Fruit fly (Drosophila melanogaster) whole organism, wandering third instar larva: ENCODE results near the gene CG14417.

Source experiments
- Abd-B ChIP-seq: fragments of >200 bp; optimal IDR thresholded peaks from 2 replicates; lab custom pipeline; 2017; ENCODE audit warnings: missing biosample characterization, missing genetic modification characterization
- CG32264 ChIP-seq: fragments of 200-800 bp; sonication (Bioruptor generic); optimal IDR thresholded peaks from 2 replicates; lab custom pipeline; 2016; ENCODE audit warnings: missing biosample characterization, missing genetic modification characterization
- Hr78 ChIP-seq: fragments of >200 bp; optimal IDR thresholded peaks from 2 replicates; lab custom pipeline; 2017; ENCODE audit warnings: missing biosample characterization, missing genetic modification characterization
- N ChIP-seq: fragments of >200 bp; optimal IDR thresholded peaks from 2 replicates; lab custom pipeline; 2018; ENCODE audit warnings: missing biosample characterization, missing external identifiers, missing genetic modification characterization
- Sp1 ChIP-seq: fragments of 200-800 bp; sonication (Bioruptor generic); optimal IDR thresholded peaks from 3 replicates; lab custom pipeline; 2019; ENCODE audit warnings: missing biosample characterization, mild to moderate bottlenecking, missing genetic modification characterization, moderate library complexity
- brk ChIP-seq: fragments of 200-800 bp; sonication (Bioruptor generic); optimal IDR thresholded peaks from 2 replicates; lab custom pipeline; 2016; ENCODE audit warnings: missing biosample characterization, mild to moderate bottlenecking, missing genetic modification characterization
- fru ChIP-seq: fragments of 200-800 bp; sonication (Bioruptor generic); optimal IDR thresholded peaks from 3 replicates; lab custom pipeline; 2016; ENCODE audit warnings: missing biosample characterization, mild to moderate bottlenecking, missing genetic modification characterization
- lola ChIP-seq: fragments of >200 bp; optimal IDR thresholded peaks from 2 replicates; lab custom pipeline; 2017; ENCODE audit warnings: missing biosample characterization, missing genetic modification characterization
- pan ChIP-seq: fragments of >200 bp; optimal IDR thresholded peaks from 2 replicates; lab custom pipeline; 2017
- psq ChIP-seq: fragments of 200-800 bp; sonication (Bioruptor generic); optimal IDR thresholded peaks from 3 replicates; lab custom pipeline; 2017; ENCODE audit warnings: missing biosample characterization, mild to moderate bottlenecking, missing genetic modification characterization, moderate library complexity
- sage ChIP-seq: fragments of 200-800 bp; sonication (Bioruptor generic); optimal IDR thresholded peaks from 2 replicates; lab custom pipeline; 2016; ENCODE audit warnings: missing biosample characterization, mild to moderate bottlenecking, missing genetic modification characterization
- sv ChIP-seq: fragments of 200-800 bp; sonication (Bioruptor generic); optimal IDR thresholded peaks from 3 replicates; lab custom pipeline; 2016; ENCODE audit warnings: missing biosample characterization, missing genetic modification characterization
- usp ChIP-seq: fragments of >200 bp; optimal IDR thresholded peaks from 2 replicates; lab custom pipeline; 2017; ENCODE audit warnings: missing biosample characterization, missing genetic modification characterization
- woc ChIP-seq: sonication (Bioruptor generic); optimal IDR thresholded peaks from 2 replicates; lab custom pipeline; 2016; ENCODE audit warnings: missing biosample characterization, mild to moderate bottlenecking, missing genetic modification characterization

- TF ChIP-seq psq (GFP tag; lab: Kevin White, UChicago) = no peak
- no peak for TF ChIP-seq pan (lab: Kevin White, UChicago)
- TF ChIP-seq sv (GFP tag; lab: Kevin White, UChicago) = no peak
- no peak for TF ChIP-seq fru (GFP tag; lab: Kevin White, UChicago)
- TF ChIP-seq sage (GFP tag; lab: Kevin White, UChicago) = no peak
- TF ChIP-seq lola (GFP tag; lab: Kevin White, UChicago) = no peak
- TF ChIP-seq N (GFP tag; lab: Kevin White, UChicago) = no peak
- no peak for TF ChIP-seq usp (GFP tag; lab: Kevin White, UChicago)
- TF ChIP-seq Hr78 = no peak
- no peak for TF ChIP-seq CG32264 (GFP tag; lab: Kevin White, UChicago)
- TF ChIP-seq brk (GFP tag; lab: Kevin White, UChicago) = no peak
- no peak for TF ChIP-seq Sp1
- TF ChIP-seq Abd-B (GFP tag; lab: Kevin White, UChicago) = no peak
- TF ChIP-seq woc (GFP tag; lab: Kevin White, UChicago) = no peak
Observed at dm6 chrX:2890468-2890867, 14.1 kb upstream of the CG14417 start, which contains the start of gene CG3526.
